Fruit fly (Drosophila melanogaster) whole organism, adult: ENCODE results near the gene CG2126.

Source experiments
- CG11617 ChIP-seq: fragments of 200-800 bp; sonication (Bioruptor generic); optimal IDR thresholded peaks from 2 replicates; lab custom pipeline; 2017; ENCODE audit warnings: mild to moderate bottlenecking, missing biosample characterization, missing genetic modification reagents, missing genetic modification characterization
- CG12768 ChIP-seq: fragments of 200-800 bp; sonication (Bioruptor generic); optimal IDR thresholded peaks from 2 replicates; lab custom pipeline; 2017; ENCODE audit warnings: missing biosample characterization, missing genetic modification characterization, mild to moderate bottlenecking, moderate library complexity, missing genetic modification reagents
- CG14711 ChIP-seq: fragments of 200-800 bp; sonication (Bioruptor generic); optimal IDR thresholded peaks from 2 replicates; lab custom pipeline; 2018; ENCODE audit warnings: missing biosample characterization, mild to moderate bottlenecking, missing genetic modification characterization, moderate library complexity
- CG1620 ChIP-seq: fragments of 200-800 bp; sonication (Bioruptor generic); optimal IDR thresholded peaks from 2 replicates; lab custom pipeline; 2016; ENCODE audit warnings: missing biosample characterization, missing genetic modification characterization
- CG33017 ChIP-seq: fragments of 200-800 bp; sonication (Bioruptor generic); optimal IDR thresholded peaks from 2 replicates; lab custom pipeline; 2018; ENCODE audit warnings: missing biosample characterization, mild to moderate bottlenecking, missing genetic modification characterization, moderate library complexity
- CG5204 ChIP-seq: fragments of 200-800 bp; sonication (Bioruptor generic); optimal IDR thresholded peaks from 2 replicates; lab custom pipeline; 2016; ENCODE audit warnings: missing biosample characterization, missing genetic modification characterization
- CG7045 ChIP-seq: fragments of 200-800 bp; sonication (Bioruptor generic); optimal IDR thresholded peaks from 2 replicates; lab custom pipeline; 2017; ENCODE audit warnings: missing biosample characterization, mild to moderate bottlenecking, missing genetic modification characterization
- CG7101 ChIP-seq: fragments of 200-800 bp; sonication (Bioruptor generic); optimal IDR thresholded peaks from 2 replicates; lab custom pipeline; 2018; ENCODE audit warnings: missing biosample characterization, mild to moderate bottlenecking, missing genetic modification characterization, moderate library complexity
- Clk ChIP-seq: fragments of 200-800 bp; sonication (Bioruptor generic); optimal IDR thresholded peaks from 2 replicates; lab custom pipeline; 2017; ENCODE audit warnings: missing biosample characterization, missing genetic modification characterization
- Crg-1 ChIP-seq: fragments of 200-800 bp; sonication (Bioruptor generic); optimal IDR thresholded peaks from 2 replicates; lab custom pipeline; 2016; ENCODE audit warnings: missing biosample characterization, missing genetic modification characterization
- Hr96 ChIP-seq: fragments of 200-800 bp; sonication (Bioruptor generic); optimal IDR thresholded peaks from 2 replicates; lab custom pipeline; 2016; ENCODE audit warnings: missing biosample characterization, missing genetic modification characterization
- Mnt ChIP-seq: fragments of 200-800 bp; sonication (Bioruptor generic); optimal IDR thresholded peaks from 2 replicates; lab custom pipeline; 2016; ENCODE audit warnings: missing biosample characterization, mild to moderate bottlenecking, missing genetic modification characterization
- bab1 ChIP-seq: fragments of 200-800 bp; sonication (Bioruptor generic); optimal IDR thresholded peaks from 3 replicates; lab custom pipeline; 2019; ENCODE audit warnings: missing biosample characterization, mild to moderate bottlenecking, missing genetic modification characterization, moderate library complexity
- cic ChIP-seq: fragments of 200-800 bp; sonication (Bioruptor generic); optimal IDR thresholded peaks from 2 replicates; lab custom pipeline; 2017; ENCODE audit warnings: missing biosample characterization, mild to moderate bottlenecking, missing genetic modification characterization, moderate library complexity
- cnc ChIP-seq, 2 experiments: fragments of >200 bp; optimal IDR thresholded peaks; 2 replicates each; lab custom pipeline; 2017
- kay ChIP-seq: fragments of 200-800 bp; sonication (Bioruptor generic); peaks from one replicate; lab custom pipeline; 2016; ENCODE audit warnings: missing biosample characterization, missing genetic modification characterization, borderline replicate concordance
- ovo ChIP-seq: fragments of 200-800 bp; sonication (Bioruptor generic); optimal IDR thresholded peaks from 2 replicates; lab custom pipeline; 2016; ENCODE audit warnings: missing biosample characterization, missing genetic modification characterization
- pad ChIP-seq: fragments of 200-800 bp; sonication (Bioruptor generic); optimal IDR thresholded peaks from 3 replicates; lab custom pipeline; 2017; ENCODE audit warnings: missing biosample characterization, missing genetic modification characterization, mild to moderate bottlenecking, moderate library complexity, missing genetic modification reagents
- tj ChIP-seq: fragments of 200-800 bp; sonication (Bioruptor generic); optimal IDR thresholded peaks from 3 replicates; lab custom pipeline; 2017; ENCODE audit warnings: missing biosample characterization, mild to moderate bottlenecking, missing genetic modification characterization, moderate library complexity
- toe ChIP-seq: fragments of 200-800 bp; sonication (Bioruptor generic); optimal IDR thresholded peaks from 2 replicates; lab custom pipeline; 2016; ENCODE audit warnings: missing biosample characterization, missing genetic modification characterization

The CG2126 gene

dm6 chr3R:31725486-31726227, 50.8 kb downstream of the CG2126 start:
- TF ChIP-seq Hr96 (GFP tag; lab: Kevin White, UChicago) (no peak), pad (GFP tag; lab: Kevin White, UChicago) (peak; percentile 91), CG14711 (tag; lab: Kevin White, UChicago) (no peak), toe (GFP tag; lab: Kevin White, UChicago) (peak; percentile 70), CG33017 (tag; lab: Kevin White, UChicago) (peak; percentile 32), bab1 (GFP tag; lab: Kevin White, UChicago) (no peak), cnc (optimal IDR thresholded peaks at IDR 0.05; lab: Kevin White, UChicago) (no peak), ovo (GFP tag; lab: Kevin White, UChicago) (peak; percentile 68), CG1620 (GFP tag; lab: Kevin White, UChicago) (no peak), Clk (no peak), CG7101 (tag; lab: Kevin White, UChicago) (peak; percentile 6), Crg-1 (GFP tag; lab: Kevin White, UChicago) (no peak), CG5204 (GFP tag; lab: Kevin White, UChicago) (no peak), Mnt (GFP tag; lab: Kevin White, UChicago) (no peak), CG12768 (GFP tag; lab: Kevin White, UChicago) (peak; percentile 61), CG11617 (GFP tag; lab: Kevin White, UChicago) (peak; percentile 12), cic (GFP tag; lab: Kevin White, UChicago) (peak; percentile 66), tj (GFP tag; lab: Kevin White, UChicago) (peak; percentile 23), CG7045 (GFP tag; lab: Kevin White, UChicago) (no peak), kay (GFP tag; lab: Kevin White, UChicago) (no peak)
